Worm (Caenorhabditis elegans) whole organism, midembryonic: ENCODE results near the gene fum-1.

ENCODE experiments used
- T22C8.4 ChIP-seq: fragments of 200-800 bp; sonication (Bioruptor generic); IDR thresholded peaks from 2 replicates; pipeline ENCODE4 v1.3.6; 2022; ENCODE audit warnings: missing genetic modification characterization, missing compliant biosample characterization
- cog-1 ChIP-seq: sonication (generic microtip); optimal IDR thresholded peaks from 2 replicates; lab custom pipeline; 2016; ENCODE audit warnings: missing genetic modification characterization, missing compliant biosample characterization
- flt-1 ChIP-seq: fragments of 200-800 bp; sonication (Bioruptor generic); IDR thresholded peaks from 2 replicates; pipeline ENCODE4 v1.3.6; 2022; ENCODE audit warnings: missing genetic modification characterization, missing compliant biosample characterization
- klf-2 ChIP-seq: fragments of 200-800 bp; sonication (Bioruptor generic); conservative IDR thresholded peaks from 2 replicates; pipeline ENCODE4 v1.3.6; 2022; ENCODE audit warnings: missing genetic modification reagents, missing genetic modification characterization, missing compliant biosample characterization
- med-1 ChIP-seq: sonication (generic microtip); optimal IDR thresholded peaks from 2 replicates; lab custom pipeline; 2017; ENCODE audit warnings: missing genetic modification characterization, mild to moderate bottlenecking, missing compliant biosample characterization, antibody characterized with exemption, missing genetic modification reagents; ENCODE audit not compliant: insufficient read depth
- ref-1 ChIP-seq: fragments of 200-800 bp; sonication (Bioruptor generic); conservative IDR thresholded peaks from 2 replicates; pipeline ENCODE4 v1.3.6; 2022; ENCODE audit warnings: missing genetic modification reagents, missing genetic modification characterization, missing compliant biosample characterization
- tab-1 ChIP-seq: fragments of 200-800 bp; sonication (Bioruptor generic); IDR thresholded peaks from 2 replicates; pipeline ENCODE4 v1.3.6; 2022; ENCODE audit warnings: missing genetic modification characterization, missing compliant biosample characterization
- ztf-23 ChIP-seq: fragments of 200-800 bp; sonication (Bioruptor generic); IDR thresholded peaks from 2 replicates; pipeline ENCODE4 v1.3.6; 2022; ENCODE audit warnings: missing genetic modification reagents, missing genetic modification characterization, missing compliant biosample characterization
- ztf-29 ChIP-seq: fragments of 200-800 bp; sonication (Bioruptor generic); IDR thresholded peaks from 2 replicates; pipeline ENCODE4 v1.3.6; 2022; ENCODE audit warnings: missing genetic modification reagents, missing genetic modification characterization, missing compliant biosample characterization

Gene fum-1

ce11 chrIII:7488303-7488702 lies 22.9 kb downstream of the fum-1 start:
- TF ChIP-seq T22C8.4 (GFP tag; lab: Robert Waterston, UW), result no peak
- TF ChIP-seq tab-1 (GFP tag; lab: Robert Waterston, UW), result no peak

ce11 chrIII:7489055-7489534 lies 23.7 kb downstream of the fum-1 start, which contains the start of gene mup-4:
Gene mup-4, minus strand, starts transcription at chrIII:7489105.
- no peak for TF ChIP-seq T22C8.4 (GFP tag; lab: Robert Waterston, UW)
- no peak for TF ChIP-seq cog-1 (tag; lab: Kevin White, UChicago)
- TF ChIP-seq ref-1 (GFP tag; lab: Robert Waterston, UW), result no peak
- TF ChIP-seq tab-1 (GFP tag; lab: Robert Waterston, UW), result no peak
- TF ChIP-seq med-1, result no peak
- TF ChIP-seq ztf-29 (GFP tag; lab: Robert Waterston, UW), result no peak
- TF ChIP-seq klf-2 (GFP tag; lab: Robert Waterston, UW), result no peak
- no peak for TF ChIP-seq flt-1 (GFP tag; lab: Robert Waterston, UW)
- no peak for TF ChIP-seq ztf-23

- TF ChIP-seq T22C8.4 (GFP tag; lab: Robert Waterston, UW) (no peak), klf-2 (GFP tag; lab: Robert Waterston, UW) (no peak), flt-1 (GFP tag; lab: Robert Waterston, UW) (no peak), tab-1 (GFP tag; lab: Robert Waterston, UW) (no peak), cog-1 (tag; lab: Kevin White, UChicago) (no peak), ref-1 (GFP tag; lab: Robert Waterston, UW) (no peak), med-1 (no peak), ztf-23 (no peak), ztf-29 (GFP tag; lab: Robert Waterston, UW) (no peak)
Observed at ce11 chrIII:7490061-7490460, 24.7 kb downstream of the fum-1 start.

ce11 chrIII:7491931-7492330 lies 26.5 kb downstream of the fum-1 start:
- TF ChIP-seq ref-1 (GFP tag; lab: Robert Waterston, UW) (no peak), T22C8.4 (GFP tag; lab: Robert Waterston, UW) (no peak)

ce11 chrIII:7494850-7495314 lies 29.5 kb downstream of the fum-1 start:
- TF ChIP-seq flt-1 (GFP tag; lab: Robert Waterston, UW), result peak; percentile 78
- no peak for TF ChIP-seq tab-1 (GFP tag; lab: Robert Waterston, UW)

ce11 chrIII:7495616-7496146 lies 30.3 kb downstream of the fum-1 start:
- TF ChIP-seq T22C8.4 (GFP tag; lab: Robert Waterston, UW), result no peak
- TF ChIP-seq med-1, result no peak
- no peak for TF ChIP-seq ztf-29 (GFP tag; lab: Robert Waterston, UW)
- no peak for TF ChIP-seq tab-1 (GFP tag; lab: Robert Waterston, UW)
- TF ChIP-seq ztf-23, result no peak
- no peak for TF ChIP-seq cog-1 (tag; lab: Kevin White, UChicago)
- no peak for TF ChIP-seq ref-1 (GFP tag; lab: Robert Waterston, UW)
- no peak for TF ChIP-seq klf-2 (GFP tag; lab: Robert Waterston, UW)
- no peak for TF ChIP-seq flt-1 (GFP tag; lab: Robert Waterston, UW)

ce11 chrIII:7497782-7498266 lies 32.4 kb downstream of the fum-1 start, which contains the start of gene cgh-1:
Gene cgh-1, minus strand, starts transcription at chrIII:7497832.
- TF ChIP-seq klf-2 (GFP tag; lab: Robert Waterston, UW) (no peak), ref-1 (GFP tag; lab: Robert Waterston, UW) (no peak), med-1 (no peak), flt-1 (GFP tag; lab: Robert Waterston, UW) (no peak), T22C8.4 (GFP tag; lab: Robert Waterston, UW) (no peak), tab-1 (GFP tag; lab: Robert Waterston, UW) (no peak), cog-1 (tag; lab: Kevin White, UChicago) (no peak), ztf-29 (GFP tag; lab: Robert Waterston, UW) (no peak), ztf-23 (no peak)

ce11 chrIII:7498346-7498745 lies 32.9 kb downstream of the fum-1 start:
- TF ChIP-seq ztf-29 (GFP tag; lab: Robert Waterston, UW) (peak; percentile 69), T22C8.4 (GFP tag; lab: Robert Waterston, UW) (no peak), klf-2 (GFP tag; lab: Robert Waterston, UW) (no peak), cog-1 (tag; lab: Kevin White, UChicago) (peak; percentile 63), ztf-23 (peak; percentile 64; the same call in 1 of the 2 replicates), flt-1 (GFP tag; lab: Robert Waterston, UW) (peak; percentile 61; the same call in 1 of the 2 replicates), tab-1 (GFP tag; lab: Robert Waterston, UW) (0 out of 2 replicates have a peak, but pooled peaks have one; percentile 20)

ce11 chrIII:7499421-7499902 lies 34.1 kb downstream of the fum-1 start, which contains the start of the genes C07H6.9 and sap-140:
Gene C07H6.9, minus strand, starts transcription at chrIII:7499471.
Gene sap-140, plus strand, starts transcription at chrIII:7499738.
- TF ChIP-seq ztf-29 (GFP tag; lab: Robert Waterston, UW) (no peak), cog-1 (tag; lab: Kevin White, UChicago) (peak; percentile 17), med-1 (peak; percentile 13)

- no peak for TF ChIP-seq med-1
- no peak for TF ChIP-seq T22C8.4 (GFP tag; lab: Robert Waterston, UW)
- no peak for TF ChIP-seq klf-2 (GFP tag; lab: Robert Waterston, UW)
- no peak for TF ChIP-seq ztf-23
- TF ChIP-seq tab-1 (GFP tag; lab: Robert Waterston, UW), result no peak
- no peak for TF ChIP-seq cog-1 (tag; lab: Kevin White, UChicago)
Observed at ce11 chrIII:7506983-7507382, 41.6 kb downstream of the fum-1 start.
